Worm (Caenorhabditis elegans) whole organism, L1 larva: ENCODE data around the gene Y32G9A.5.

Experiments used
- aly-2 ChIP-seq: fragments of 150-350 bp; optimal IDR thresholded peaks from 2 replicates; lab custom pipeline; 2014; ENCODE audit warnings: missing biosample characterization, missing genetic modification characterization
- elt-2 ChIP-seq: sonication (generic microtip); optimal IDR thresholded peaks from 2 replicates; lab custom pipeline; 2016; ENCODE audit warnings: missing genetic modification characterization, mild to moderate bottlenecking, inconsistent platforms, missing compliant biosample characterization, missing genetic modification reagents
- elt-3 ChIP-seq, 6 experiments: fragments of 150-350 bp in 1 of 6; sonication (generic microtip); optimal IDR thresholded peaks; 2 replicates each; lab custom pipeline; 2017 to 2018; ENCODE audit warnings: missing biosample characterization in 6 of 6, missing genetic modification characterization in 6 of 6, inconsistent platforms in 1 of 6
- lin-15B ChIP-seq: fragments of 150-350 bp; sonication (generic microtip); optimal IDR thresholded peaks from 3 replicates; lab custom pipeline; 2014; ENCODE audit warnings: missing biosample characterization, missing genetic modification characterization
- nhr-12 ChIP-seq: sonication (generic microtip); optimal IDR thresholded peaks from 2 replicates; lab custom pipeline; 2017; ENCODE audit warnings: missing biosample characterization, missing genetic modification characterization
- nhr-19 ChIP-seq: fragments of 200-800 bp; sonication (Bioruptor generic); conservative IDR thresholded peaks from 2 replicates; pipeline ENCODE4 v1.3.6; 2022; ENCODE audit warnings: missing genetic modification characterization, missing compliant biosample characterization
- nhr-237 ChIP-seq: fragments of 150-350 bp; optimal IDR thresholded peaks from 2 replicates; lab custom pipeline; 2014; ENCODE audit warnings: missing biosample characterization, missing genetic modification characterization
- nhr-76 ChIP-seq: sonication (generic microtip); optimal IDR thresholded peaks from 2 replicates; lab custom pipeline; 2017; ENCODE audit warnings: missing biosample characterization, missing genetic modification characterization
- skn-1 ChIP-seq: fragments of 150-350 bp; optimal IDR thresholded peaks from 2 replicates; lab custom pipeline; 2014; ENCODE audit warnings: missing biosample characterization, missing genetic modification characterization
- snpc-4 ChIP-seq: fragments of 150-350 bp; optimal IDR thresholded peaks from 2 replicates; lab custom pipeline; 2014; ENCODE audit warnings: missing biosample characterization, missing genetic modification characterization
- unc-62 ChIP-seq: fragments of 150-350 bp; optimal IDR thresholded peaks from 2 replicates; lab custom pipeline; 2014; ENCODE audit warnings: missing biosample characterization, missing genetic modification reagents, missing genetic modification characterization
- unc-98 ChIP-seq: fragments of 200-800 bp; sonication (Bioruptor generic); IDR thresholded peaks from 2 replicates; pipeline ENCODE4 v1.3.6; 2022; ENCODE audit warnings: missing genetic modification characterization, missing compliant biosample characterization
- xbp-1 ChIP-seq: sonication (generic microtip); optimal IDR thresholded peaks from 2 replicates; lab custom pipeline; 2016; ENCODE audit warnings: missing genetic modification characterization, missing compliant biosample characterization
- ztf-4 ChIP-seq: fragments of 150-350 bp; optimal IDR thresholded peaks from 2 replicates; lab custom pipeline; 2014; ENCODE audit warnings: missing biosample characterization, missing genetic modification characterization

ce11 chrV:1869682-1870081, 37.8 kb upstream of the Y32G9A.5 start, which contains the start of gene T10B5.3:
- TF ChIP-seq lin-15B (tag; lab: Kevin White, UChicago) (no peak), aly-2 (tag; lab: Kevin White, UChicago) (no peak), nhr-12 (tag; lab: Kevin White, UChicago) (no peak), unc-98 (GFP tag; lab: Robert Waterston, UW) (no peak), nhr-237 (tag; lab: Kevin White, UChicago) (no peak), nhr-76 (tag; lab: Kevin White, UChicago) (no peak), elt-3 (tag; optimal IDR thresholded peaks at IDR 0.05; lab: Kevin White, UChicago) (no peak), xbp-1 (tag; lab: Kevin White, UChicago) (no peak), unc-62 (GFP tag; lab: Kevin White, UChicago) (no peak), snpc-4 (no peak), nhr-19 (no peak), elt-2 (no peak), ztf-4 (tag; lab: Kevin White, UChicago) (no peak), skn-1 (tag; lab: Kevin White, UChicago) (no peak)
